Worm (Caenorhabditis elegans) whole organism, L1 larva: ENCODE measurements around the gene str-190.
A peak's percentile ranks its signal among the peaks of the same experiment; 100 is the strongest.

ENCODE experiments used
- C04F5.9 ChIP-seq: sonication (generic microtip); optimal IDR thresholded peaks from 2 replicates; lab custom pipeline; 2016; ENCODE audit warnings: missing genetic modification characterization, missing compliant biosample characterization
- F16B12.6 ChIP-seq: fragments of 150-350 bp; optimal IDR thresholded peaks from 2 replicates; lab custom pipeline; 2014; ENCODE audit warnings: missing biosample characterization, missing genetic modification characterization
- aly-2 ChIP-seq: fragments of 150-350 bp; optimal IDR thresholded peaks from 2 replicates; lab custom pipeline; 2014; ENCODE audit warnings: missing biosample characterization, missing genetic modification characterization
- ama-1 ChIP-seq: fragments of 150-350 bp; optimal IDR thresholded peaks from 2 replicates; lab custom pipeline; 2014
- ceh-63 ChIP-seq: fragments of 200-800 bp; sonication (Bioruptor generic); optimal IDR thresholded peaks from 2 replicates; lab custom pipeline; 2018; ENCODE audit warnings: mild to moderate bottlenecking, missing genetic modification characterization, missing compliant biosample characterization
- ceh-88 ChIP-seq: fragments of 200-800 bp; sonication (Bioruptor generic); IDR thresholded peaks from 2 replicates; pipeline ENCODE4 v1.3.6; 2022; ENCODE audit warnings: missing genetic modification characterization, missing compliant biosample characterization
- efl-1 ChIP-seq, 4 experiments: fragments of 150-350 bp; optimal IDR thresholded peaks in 3 of 4; peaks in 1 of 4; 1 replicate in 1 of 4; 2 replicates in 3 of 4; lab custom pipeline; 2014; ENCODE audit warnings: missing biosample characterization in 2 of 4, missing genetic modification characterization in 2 of 4, missing genetic modification reagents in 2 of 4
- efl-3 ChIP-seq: fragments of 200-800 bp; sonication (Bioruptor generic); optimal IDR thresholded peaks from 2 replicates; lab custom pipeline; 2018; ENCODE audit warnings: mild to moderate bottlenecking, missing genetic modification characterization, missing compliant biosample characterization
- ets-5 ChIP-seq: fragments of 200-800 bp; sonication (Bioruptor generic); IDR thresholded peaks from 2 replicates; pipeline ENCODE4 v1.3.6; 2022; ENCODE audit warnings: missing genetic modification characterization, missing compliant biosample characterization
- fkh-10 ChIP-seq: sonication (generic microtip); optimal IDR thresholded peaks from 2 replicates; lab custom pipeline; 2017; ENCODE audit warnings: missing biosample characterization, missing genetic modification reagents, missing genetic modification characterization
- fkh-8 ChIP-seq: sonication (generic microtip); optimal IDR thresholded peaks from 2 replicates; lab custom pipeline; 2016; ENCODE audit warnings: mild to moderate bottlenecking, missing genetic modification characterization, missing compliant biosample characterization
- hlh-4 ChIP-seq: sonication (generic microtip); optimal IDR thresholded peaks from 2 replicates; lab custom pipeline; 2016; ENCODE audit warnings: mild to moderate bottlenecking, missing genetic modification characterization, missing compliant biosample characterization
- jun-1 ChIP-seq: fragments of 150-350 bp; optimal IDR thresholded peaks from 2 replicates; lab custom pipeline; 2014; ENCODE audit warnings: missing biosample characterization, missing genetic modification reagents, missing genetic modification characterization
- lin-13 ChIP-seq: fragments of 150-350 bp; optimal IDR thresholded peaks from 2 replicates; lab custom pipeline; 2014; ENCODE audit warnings: missing biosample characterization, missing genetic modification reagents, missing genetic modification characterization
- lin-14 ChIP-seq: fragments of 200-800 bp; sonication (Bioruptor generic); optimal IDR thresholded peaks from 2 replicates; lab custom pipeline; 2018; ENCODE audit warnings: mild to moderate bottlenecking, missing genetic modification characterization, moderate library complexity, missing compliant biosample characterization
- lin-15B ChIP-seq: fragments of 150-350 bp; sonication (generic microtip); optimal IDR thresholded peaks from 3 replicates; lab custom pipeline; 2014; ENCODE audit warnings: missing biosample characterization, missing genetic modification characterization
- lsy-2 ChIP-seq, 2 experiments: fragments of 150-350 bp; optimal IDR thresholded peaks; 2 replicates each; lab custom pipeline; 2014; ENCODE audit warnings: missing biosample characterization in 2 of 2, missing genetic modification characterization in 2 of 2
- mab-9 ChIP-seq: fragments of 200-800 bp; sonication (Bioruptor generic); IDR thresholded peaks from 2 replicates; pipeline ENCODE4 v1.3.6; 2022; ENCODE audit warnings: missing genetic modification reagents, missing genetic modification characterization, missing compliant biosample characterization
- mef-2 ChIP-seq: fragments of 150-350 bp; optimal IDR thresholded peaks from 2 replicates; lab custom pipeline; 2014; ENCODE audit warnings: missing biosample characterization, missing genetic modification characterization
- mep-1 ChIP-seq: fragments of 150-350 bp; optimal IDR thresholded peaks from 2 replicates; lab custom pipeline; 2014; ENCODE audit warnings: missing biosample characterization, missing genetic modification characterization
- nhr-11 ChIP-seq: fragments of 150-350 bp; optimal IDR thresholded peaks from 2 replicates; lab custom pipeline; 2014; ENCODE audit warnings: missing biosample characterization, missing genetic modification characterization
- nhr-20 ChIP-seq: sonication (generic microtip); optimal IDR thresholded peaks from 2 replicates; lab custom pipeline; 2016; ENCODE audit warnings: mild to moderate bottlenecking, missing genetic modification characterization, missing compliant biosample characterization
- nhr-237 ChIP-seq: fragments of 150-350 bp; optimal IDR thresholded peaks from 2 replicates; lab custom pipeline; 2014; ENCODE audit warnings: missing biosample characterization, missing genetic modification characterization
- nhr-28 ChIP-seq: fragments of 150-350 bp; optimal IDR thresholded peaks from 2 replicates; lab custom pipeline; 2014; ENCODE audit warnings: missing biosample characterization, missing genetic modification characterization
- nhr-47 ChIP-seq: sonication (generic microtip); optimal IDR thresholded peaks from 2 replicates; lab custom pipeline; 2016; ENCODE audit warnings: mild to moderate bottlenecking, missing genetic modification characterization, moderate library complexity, missing compliant biosample characterization
- nhr-77 ChIP-seq: fragments of 150-350 bp; optimal IDR thresholded peaks from 2 replicates; lab custom pipeline; 2014; ENCODE audit warnings: missing biosample characterization, missing genetic modification characterization
- pag-3 ChIP-seq: sonication (generic microtip); optimal IDR thresholded peaks from 2 replicates; lab custom pipeline; 2017; ENCODE audit warnings: missing genetic modification characterization, mild to moderate bottlenecking, missing compliant biosample characterization, antibody characterized with exemption, borderline replicate concordance; ENCODE audit not compliant: insufficient read depth
- rnt-1 ChIP-seq: sonication (generic microtip); optimal IDR thresholded peaks from 2 replicates; lab custom pipeline; 2016; ENCODE audit warnings: mild to moderate bottlenecking, missing genetic modification characterization, moderate library complexity, missing compliant biosample characterization
- skn-1 ChIP-seq: fragments of 150-350 bp; optimal IDR thresholded peaks from 2 replicates; lab custom pipeline; 2014; ENCODE audit warnings: missing biosample characterization, missing genetic modification characterization
- swsn-7 ChIP-seq: sonication (generic microtip); optimal IDR thresholded peaks from 2 replicates; lab custom pipeline; 2016; ENCODE audit warnings: missing genetic modification characterization, missing compliant biosample characterization
- tlp-1 ChIP-seq: fragments of 150-350 bp; optimal IDR thresholded peaks from 2 replicates; lab custom pipeline; 2014; ENCODE audit warnings: missing biosample characterization, missing genetic modification characterization
- unc-130 ChIP-seq: fragments of 150-350 bp; optimal IDR thresholded peaks from 2 replicates; lab custom pipeline; 2017; ENCODE audit warnings: missing biosample characterization, missing genetic modification characterization, inconsistent platforms
- unc-30 ChIP-seq: sonication (generic microtip); optimal IDR thresholded peaks from 2 replicates; lab custom pipeline; 2017; ENCODE audit warnings: missing biosample characterization, missing genetic modification characterization
- unc-86 ChIP-seq: sonication (generic microtip); optimal IDR thresholded peaks from 2 replicates; lab custom pipeline; 2016; ENCODE audit warnings: missing genetic modification characterization, missing compliant biosample characterization
- vab-15 ChIP-seq: sonication (generic microtip); optimal IDR thresholded peaks from 2 replicates; lab custom pipeline; 2017; ENCODE audit warnings: missing genotype, mild to moderate bottlenecking, missing genetic modification characterization, missing compliant biosample characterization
- xbp-1 ChIP-seq: sonication (generic microtip); optimal IDR thresholded peaks from 2 replicates; lab custom pipeline; 2016; ENCODE audit warnings: missing genetic modification characterization, missing compliant biosample characterization
- zip-4 ChIP-seq: fragments of 200-800 bp; sonication (Bioruptor generic); optimal IDR thresholded peaks from 2 replicates; lab custom pipeline; 2018; ENCODE audit warnings: mild to moderate bottlenecking, missing genetic modification characterization, moderate library complexity, missing compliant biosample characterization
- ztf-11 ChIP-seq, 2 experiments: sonication (generic microtip); optimal IDR thresholded peaks; 2 replicates each; lab custom pipeline; 2016 to 2017; ENCODE audit warnings: missing genetic modification characterization in 2 of 2, missing biosample characterization in 1 of 2, missing compliant biosample characterization in 1 of 2

The str-190 gene

DNA sequence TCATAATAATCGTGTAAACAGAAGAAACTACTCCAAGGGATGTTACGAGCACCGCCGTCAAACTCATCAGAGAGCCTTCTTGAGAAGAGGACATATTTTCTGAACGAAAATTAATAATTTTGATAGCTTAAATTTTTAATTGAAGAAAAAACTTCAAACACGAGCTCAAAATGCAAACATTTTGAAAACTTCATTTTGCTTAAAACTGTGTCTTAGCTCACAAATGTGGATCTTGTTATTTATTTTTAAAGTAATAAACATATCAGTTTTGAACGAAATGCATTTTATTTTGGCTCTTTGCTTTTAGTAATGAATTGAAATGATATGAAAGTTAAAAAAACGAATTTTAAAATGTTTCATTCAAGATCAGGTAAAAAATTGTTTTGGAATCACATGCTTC is 9.2 kb upstream of the str-190 start, which contains the start of gene srbc-7:
Gene srbc-7 (minus strand): TSS at position 101 of the 400 bp plus-strand sequence.
- TF ChIP-seq swsn-7 (tag; lab: Kevin White, UChicago) = no peak
- TF ChIP-seq nhr-47 (tag; lab: Kevin White, UChicago) = no peak
- TF ChIP-seq aly-2 (tag; lab: Kevin White, UChicago) = no peak
- no peak for TF ChIP-seq ceh-63 (GFP tag; lab: Kevin White, UChicago)
- TF ChIP-seq vab-15 (tag; lab: Kevin White, UChicago) = no peak
- TF ChIP-seq efl-1 (optimal IDR thresholded peaks at IDR 0.05; lab: Kevin White, UChicago) = no peak
- no peak for TF ChIP-seq efl-1 (GFP tag; optimal IDR thresholded peaks at IDR 0.05 in 1 of 2; lab: Kevin White, UChicago)
- TF ChIP-seq ztf-11 (tag; optimal IDR thresholded peaks at IDR 0.05; lab: Kevin White, UChicago) = no peak
- TF ChIP-seq lin-13 (GFP tag; lab: Kevin White, UChicago) = no peak
- no peak for TF ChIP-seq nhr-237 (tag; lab: Kevin White, UChicago)
- no peak for TF ChIP-seq C04F5.9 (tag; lab: Kevin White, UChicago)
- no peak for TF ChIP-seq nhr-11 (tag; lab: Kevin White, UChicago)
- TF ChIP-seq unc-130 (tag; lab: Kevin White, UChicago) = no peak

- TF ChIP-seq lin-14 (GFP tag; lab: Kevin White, UChicago) = no peak
- TF ChIP-seq lin-15B = no peak
- no peak for TF ChIP-seq tlp-1
- TF ChIP-seq mab-9 (GFP tag; lab: Robert Waterston, UW) = no peak
- no peak for TF ChIP-seq efl-1 (optimal IDR thresholded peaks at IDR 0.05; lab: Kevin White, UChicago)
- peak in 1 of 2 experiments; percentile 22 for TF ChIP-seq efl-1 (GFP tag; optimal IDR thresholded peaks at IDR 0.05 in 1 of 2; lab: Kevin White, UChicago)
- no peak for TF ChIP-seq F16B12.6 (tag; lab: Kevin White, UChicago)
- no peak for TF ChIP-seq skn-1 (tag; lab: Kevin White, UChicago)
- TF ChIP-seq fkh-10 (GFP tag; lab: Kevin White, UChicago) = no peak
These were observed 6.7 kb upstream of the str-190 start, which contains the start of gene srbc-8 for ce11 chrV:7485000-7485399. Gene srbc-8, minus strand, starts transcription at chrV:7485100.

DNA sequence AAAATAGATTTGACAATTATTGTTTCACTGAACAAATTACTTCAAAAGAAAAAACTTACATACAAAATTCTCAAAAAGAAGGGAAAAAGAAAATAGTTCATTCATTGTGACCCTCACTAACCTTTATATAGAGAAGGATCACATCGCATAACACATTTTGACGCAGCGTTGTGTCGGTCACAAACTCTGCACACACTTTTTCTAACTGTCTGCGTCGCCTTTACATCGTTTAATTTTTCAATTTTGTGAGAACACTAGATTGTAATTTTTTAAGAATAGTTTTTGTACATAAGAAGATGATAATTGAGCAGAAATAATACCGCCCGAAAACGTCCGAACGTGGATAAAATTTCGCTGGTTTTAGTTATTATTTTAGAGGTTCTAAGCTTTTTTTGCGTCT is 2.6 kb upstream of the str-190 start, which contains the start of gene C18B10.6:
Gene C18B10.6 (minus strand): TSS at position 101 of the 400 bp plus-strand sequence.
- TF ChIP-seq efl-1 (optimal IDR thresholded peaks at IDR 0.05; lab: Kevin White, UChicago) (no peak), efl-1 (GFP tag; optimal IDR thresholded peaks at IDR 0.05 in 1 of 2; lab: Kevin White, UChicago) (peak in 1 of 2 experiments; percentile 57), lin-14 (GFP tag; lab: Kevin White, UChicago) (no peak)

ce11 chrV:7476766-7477165 is 1.5 kb downstream of the str-190 start, which contains the start of gene srh-125:
Gene srh-125, minus strand, starts transcription at chrV:7476866.
- TF ChIP-seq mef-2 (tag; lab: Kevin White, UChicago) (no peak), nhr-47 (tag; lab: Kevin White, UChicago) (no peak), zip-4 (GFP tag; lab: Kevin White, UChicago) (no peak), xbp-1 (tag; lab: Kevin White, UChicago) (no peak), nhr-28 (tag; lab: Kevin White, UChicago) (no peak), fkh-8 (tag; lab: Kevin White, UChicago) (peak; percentile 15), hlh-4 (tag; lab: Kevin White, UChicago) (peak; percentile 63), ceh-63 (GFP tag; lab: Kevin White, UChicago) (no peak), pag-3 (tag; lab: Kevin White, UChicago) (no peak), lin-13 (GFP tag; lab: Kevin White, UChicago) (no peak)
- TF ChIP-seq, all 84 proteins: peak for 2

DNA sequence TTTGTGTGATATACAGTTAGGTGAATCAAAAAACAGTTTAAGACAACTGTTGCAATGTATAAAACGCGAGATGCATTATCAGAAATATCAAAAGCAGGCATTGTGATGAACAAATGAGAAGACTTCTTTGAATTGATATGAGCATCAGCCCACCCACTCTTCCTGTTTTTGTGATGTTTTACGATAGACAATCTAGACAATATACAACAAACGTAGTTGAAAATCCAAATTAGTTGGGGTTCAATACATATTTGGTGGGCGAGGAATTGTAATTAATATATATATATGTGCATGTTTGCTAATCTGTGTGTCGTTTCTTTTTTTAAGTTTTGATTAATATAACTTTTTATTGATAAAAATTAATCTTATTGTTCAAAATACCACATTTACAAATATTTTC is 5.5 kb downstream of the str-190 start, which contains the start of gene str-28:
Gene str-28 (minus strand): TSS at position 101 of the 400 bp plus-strand sequence.
- TF ChIP-seq nhr-77 (tag; lab: Kevin White, UChicago) (no peak), jun-1 (no peak), ceh-88 (GFP tag; lab: Robert Waterston, UW) (no peak), vab-15 (tag; lab: Kevin White, UChicago) (no peak)

DNA sequence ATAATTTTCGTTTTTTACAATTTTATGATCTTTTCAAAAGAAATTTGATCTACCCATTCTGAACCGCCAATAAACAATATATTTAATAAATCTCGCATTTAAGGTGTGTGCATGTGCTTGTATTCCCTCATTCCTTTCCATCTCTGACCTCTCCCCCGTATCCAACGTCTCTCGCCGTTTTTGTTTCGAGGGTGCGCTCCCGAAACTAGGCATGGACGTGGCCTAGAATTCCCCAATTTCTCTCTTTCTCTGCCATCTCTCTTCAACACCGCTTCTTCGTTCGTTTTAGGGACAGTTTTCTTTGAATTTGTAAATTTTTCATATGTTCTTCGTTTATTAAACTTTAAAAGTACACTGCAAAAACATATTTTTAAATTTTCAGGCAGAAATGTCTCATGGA is 12.8 kb downstream of the str-190 start, which contains the start of gene F25E5.1:
Gene F25E5.1 (plus strand): TSS at position 376 of the 400 bp plus-strand sequence.
- TF ChIP-seq tlp-1 (no peak), nhr-20 (tag; lab: Kevin White, UChicago) (peak; percentile 71), efl-1 (optimal IDR thresholded peaks at IDR 0.05; lab: Kevin White, UChicago) (peak; percentile 79 to 81), efl-1 (GFP tag; optimal IDR thresholded peaks at IDR 0.05 in 1 of 2; lab: Kevin White, UChicago) (peak; percentile 73 to 93), ama-1 (lab: Kevin White, UChicago) (no peak), unc-30 (no peak), jun-1 (peak; percentile 2), nhr-77 (tag; lab: Kevin White, UChicago) (peak; percentile 34), mep-1 (tag; lab: Kevin White, UChicago) (peak; percentile 87), swsn-7 (tag; lab: Kevin White, UChicago) (peak; percentile 61), lsy-2 (tag; optimal IDR thresholded peaks at IDR 0.05; lab: Kevin White, UChicago) (peak; percentile 55 to 75), unc-86 (peak; percentile 47), efl-3 (GFP tag; lab: Kevin White, UChicago) (no peak), ceh-63 (GFP tag; lab: Kevin White, UChicago) (no peak), ets-5 (GFP tag; lab: Robert Waterston, UW) (no peak), lin-15B (peak; percentile 31), rnt-1 (tag; lab: Kevin White, UChicago) (peak; percentile 93), pag-3 (tag; lab: Kevin White, UChicago) (no peak), nhr-47 (tag; lab: Kevin White, UChicago) (peak; percentile 72), lin-13 (GFP tag; lab: Kevin White, UChicago) (peak; percentile 46)
